Fruit fly (Drosophila melanogaster) whole organism, pupa: Measurements from ENCODE around the gene Nin.

Experiments used
- CG10348 ChIP-seq: fragments of 200-800 bp; sonication (Bioruptor generic); IDR thresholded peaks from 2 replicates; pipeline ENCODE4 v1.3.6; 2022; ENCODE audit warnings: missing biosample characterization, missing genetic modification characterization
- CG12605 ChIP-seq: fragments of 200-800 bp; sonication (Bioruptor generic); IDR thresholded peaks from 2 replicates; pipeline ENCODE4 v1.3.6; 2022; ENCODE audit warnings: missing biosample characterization, missing genetic modification characterization
- CG13204 ChIP-seq: fragments of 200-800 bp; sonication (Bioruptor generic); optimal IDR thresholded peaks from 2 replicates; lab custom pipeline; 2018; ENCODE audit warnings: missing biosample characterization, mild to moderate bottlenecking, missing genetic modification characterization, moderate library complexity
- CG14655 ChIP-seq: fragments of 200-800 bp; sonication (Bioruptor generic); optimal IDR thresholded peaks from 3 replicates; lab custom pipeline; 2017; ENCODE audit warnings: mild to moderate bottlenecking, missing biosample characterization, missing genetic modification reagents, missing genetic modification characterization
- CG15710 ChIP-seq: fragments of 200-800 bp; sonication (Bioruptor generic); optimal IDR thresholded peaks from 2 replicates; lab custom pipeline; 2018; ENCODE audit warnings: missing biosample characterization, mild to moderate bottlenecking, missing genetic modification characterization, moderate library complexity
- CG17806 ChIP-seq: fragments of 200-800 bp; sonication (Bioruptor generic); optimal IDR thresholded peaks from 2 replicates; lab custom pipeline; 2018; ENCODE audit warnings: missing biosample characterization, mild to moderate bottlenecking, missing genetic modification characterization, moderate library complexity
- CG32121 ChIP-seq: fragments of 200-800 bp; sonication (Bioruptor generic); IDR thresholded peaks from 2 replicates; pipeline ENCODE4 v1.3.6; 2022; ENCODE audit warnings: missing biosample characterization, missing genetic modification characterization
- CG34367 ChIP-seq: fragments of 200-800 bp; sonication (Bioruptor generic); optimal IDR thresholded peaks from 2 replicates; lab custom pipeline; 2018; ENCODE audit warnings: missing biosample characterization, mild to moderate bottlenecking, missing genetic modification characterization
- CG4496 ChIP-seq: fragments of 200-800 bp; sonication (Bioruptor generic); IDR thresholded peaks from 3 replicates; pipeline ENCODE4 v1.3.6; 2022; ENCODE audit warnings: missing biosample characterization, missing genetic modification characterization
- CG8159 ChIP-seq: fragments of 200-800 bp; sonication (Bioruptor generic); optimal IDR thresholded peaks from 3 replicates; lab custom pipeline; 2018; ENCODE audit warnings: missing biosample characterization, mild to moderate bottlenecking, missing genetic modification characterization, moderate library complexity
- CG8301 ChIP-seq: fragments of 200-800 bp; sonication (Bioruptor generic); optimal IDR thresholded peaks from 2 replicates; lab custom pipeline; 2018; ENCODE audit warnings: missing biosample characterization, mild to moderate bottlenecking, missing genetic modification characterization
- CG9948 ChIP-seq: fragments of 200-800 bp; sonication (Bioruptor generic); optimal IDR thresholded peaks from 2 replicates; lab custom pipeline; 2018; ENCODE audit warnings: missing biosample characterization, mild to moderate bottlenecking, missing genetic modification characterization, moderate library complexity
- D1 ChIP-seq: fragments of 200-800 bp; sonication (Bioruptor generic); optimal IDR thresholded peaks from 2 replicates; lab custom pipeline; 2018; ENCODE audit warnings: missing biosample characterization, mild to moderate bottlenecking, missing genetic modification characterization, moderate library complexity
- EcR ChIP-seq: fragments of 200-800 bp; sonication (Bioruptor generic); optimal IDR thresholded peaks from 3 replicates; lab custom pipeline; 2019; ENCODE audit warnings: missing biosample characterization, missing genetic modification characterization, mild to moderate bottlenecking, moderate library complexity, missing genetic modification reagents
- Ets98B ChIP-seq: fragments of 200-800 bp; sonication (Bioruptor generic); IDR thresholded peaks from 2 replicates; pipeline ENCODE4 v1.3.6; 2022; ENCODE audit warnings: missing biosample characterization, missing genetic modification characterization
- Pif1A ChIP-seq: fragments of 200-800 bp; sonication (Bioruptor generic); optimal IDR thresholded peaks from 3 replicates; lab custom pipeline; 2016; ENCODE audit warnings: missing biosample characterization, missing genetic modification characterization
- Pif1B ChIP-seq: fragments of 200-800 bp; sonication (Bioruptor generic); optimal IDR thresholded peaks from 3 replicates; lab custom pipeline; 2016; ENCODE audit warnings: missing biosample characterization, missing genetic modification characterization
- Snoo ChIP-seq: fragments of 200-800 bp; sonication (Bioruptor generic); optimal IDR thresholded peaks from 3 replicates; lab custom pipeline; 2017; ENCODE audit warnings: missing biosample characterization, mild to moderate bottlenecking, missing genetic modification characterization, inconsistent platforms
- fd96Ca ChIP-seq: fragments of 200-800 bp; sonication (Bioruptor generic); IDR thresholded peaks from 3 replicates; pipeline ENCODE4 v1.3.6; 2022; ENCODE audit warnings: missing biosample characterization, missing genetic modification characterization
- gl ChIP-seq: fragments of 200-800 bp; sonication (Bioruptor generic); optimal IDR thresholded peaks from 2 replicates; lab custom pipeline; 2018; ENCODE audit warnings: missing biosample characterization, mild to moderate bottlenecking, missing genetic modification characterization
- rn ChIP-seq: fragments of 200-800 bp; sonication (Bioruptor generic); IDR thresholded peaks from 2 replicates; pipeline ENCODE4 v1.3.6; 2022; ENCODE audit warnings: missing biosample characterization, missing genetic modification characterization

The Nin gene

DNA sequence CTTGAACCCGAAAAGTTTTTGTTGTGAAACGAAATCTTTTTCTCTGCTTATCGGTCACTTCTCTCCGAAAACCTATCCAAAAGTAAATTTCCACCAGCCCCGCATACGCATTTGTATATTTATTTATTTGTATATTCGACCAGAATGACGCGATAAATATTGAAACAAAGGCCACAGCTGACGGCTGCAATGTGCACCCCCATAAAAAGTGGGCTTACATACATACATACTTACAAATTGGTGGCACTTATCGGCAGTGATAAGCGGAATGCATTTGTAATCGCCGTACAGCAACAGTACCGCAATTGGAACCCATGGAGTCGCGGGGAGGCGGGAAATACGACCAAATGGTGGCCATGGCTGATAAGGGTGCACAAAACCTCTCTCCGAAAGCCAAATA lies 12.8 kb upstream of the Nin start:
- peak; percentile 79 for TF ChIP-seq EcR (GFP tag; lab: Kevin White, UChicago)
- no peak for TF ChIP-seq gl (tag; lab: Kevin White, UChicago)
- TF ChIP-seq, all 21 proteins: peak for 1

DNA sequence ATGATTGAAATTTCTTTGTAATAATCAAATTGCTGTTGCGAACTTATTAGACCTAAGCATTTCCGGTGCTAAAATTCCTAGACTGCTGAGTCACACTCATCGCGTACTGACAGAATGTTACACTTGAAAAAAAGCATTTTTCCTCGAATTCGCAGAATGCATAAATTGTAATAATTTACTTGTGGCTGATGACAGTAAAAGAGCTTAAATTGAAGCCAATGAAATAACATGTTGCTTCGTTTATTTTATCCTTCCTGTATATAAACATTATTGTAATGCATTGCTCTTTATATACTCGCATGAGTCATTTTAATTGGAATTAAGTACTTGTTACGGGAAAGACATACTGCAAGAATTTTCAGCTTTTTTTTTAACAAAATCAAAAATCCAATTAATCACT lies 12.2 kb upstream of the Nin start:
- TF ChIP-seq CG8159 (peak; percentile 44), CG12605 (no peak), CG10348 (no peak), CG15710 (tag; lab: Kevin White, UChicago) (no peak), CG34367 (tag; lab: Kevin White, UChicago) (peak; percentile 9), gl (tag; lab: Kevin White, UChicago) (no peak), Snoo (tag; lab: Kevin White, UChicago) (no peak), CG17806 (tag; lab: Kevin White, UChicago) (peak; percentile 50), CG9948 (peak; percentile 25), D1 (tag; lab: Kevin White, UChicago) (no peak)
- TF ChIP-seq, all 21 proteins: peak for 4

DNA sequence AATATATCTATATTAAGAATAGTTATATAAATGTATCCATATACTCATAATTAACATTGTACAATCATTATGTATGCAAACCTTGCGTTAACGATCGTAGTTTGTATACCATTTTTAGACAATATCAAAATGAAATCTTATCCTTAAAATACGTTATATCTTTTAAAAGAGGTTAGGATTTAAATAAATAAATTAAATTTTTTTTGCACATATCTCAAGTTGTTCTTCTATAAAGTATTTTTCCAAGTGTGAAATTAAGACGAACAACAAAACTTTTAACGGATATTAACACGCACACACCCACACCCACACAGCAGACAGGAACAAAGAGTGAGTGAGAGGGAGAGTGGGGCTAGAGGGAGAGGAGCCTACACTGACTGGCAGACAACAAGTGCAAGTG lies 11.6 kb upstream of the Nin start:
- TF ChIP-seq Pif1B (peak; percentile 48), Ets98B (GFP tag; lab: Robert Waterston, UW) (no peak), Snoo (tag; lab: Kevin White, UChicago) (peak; percentile 33), CG17806 (tag; lab: Kevin White, UChicago) (peak; percentile 81), CG12605 (peak; percentile 52; the same call in 1 of the 2 replicates), CG8301 (tag; lab: Kevin White, UChicago) (peak; percentile 47), EcR (GFP tag; lab: Kevin White, UChicago) (peak; percentile 89), D1 (tag; lab: Kevin White, UChicago) (peak; percentile 39), CG4496 (GFP tag; lab: Robert Waterston, UW) (no peak), CG32121 (GFP tag; lab: Robert Waterston, UW) (no peak), CG10348 (no peak), CG15710 (tag; lab: Kevin White, UChicago) (peak; percentile 89), gl (tag; lab: Kevin White, UChicago) (peak; percentile 49), CG14655 (GFP tag; lab: Kevin White, UChicago) (peak; percentile 47), CG9948 (peak; percentile 76), Pif1A (GFP tag; lab: Kevin White, UChicago) (peak; percentile 24), rn (GFP tag; lab: Robert Waterston, UW) (no peak), CG13204 (GFP tag; lab: Kevin White, UChicago) (peak; percentile 18), CG34367 (tag; lab: Kevin White, UChicago) (peak; percentile 76), fd96Ca (GFP tag; lab: Robert Waterston, UW) (no peak), CG8159 (peak; percentile 88)

DNA sequence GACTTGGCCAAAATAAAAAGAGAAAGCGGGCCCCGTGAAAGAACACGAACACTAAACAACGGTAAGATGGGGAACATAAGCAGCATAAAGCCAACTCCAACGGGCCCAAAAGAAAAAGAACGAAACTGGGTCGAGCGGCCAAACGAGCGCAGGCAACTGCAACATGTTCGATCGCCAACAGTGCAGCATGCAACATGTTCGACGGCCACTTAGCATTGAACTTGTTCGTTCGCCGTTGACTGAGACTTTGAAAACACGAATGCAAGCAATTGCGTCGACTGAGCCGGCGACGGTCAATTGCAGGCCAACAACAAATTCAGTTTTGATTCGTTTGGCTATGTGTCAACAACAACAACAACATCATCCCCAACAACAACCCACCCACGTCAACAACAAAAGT lies 10.4 kb upstream of the Nin start, which contains the start of gene vri:
vri (plus strand) TSS at position 224 of the 400 bp plus-strand sequence.
- TF ChIP-seq Snoo (tag; lab: Kevin White, UChicago): no peak
- TF ChIP-seq D1 (tag; lab: Kevin White, UChicago): no peak
- no peak for TF ChIP-seq CG12605
- TF ChIP-seq CG15710 (tag; lab: Kevin White, UChicago): no peak
- TF ChIP-seq CG9948: no peak
- no peak for TF ChIP-seq CG8159
- TF ChIP-seq gl (tag; lab: Kevin White, UChicago): no peak
- no peak for TF ChIP-seq CG8301 (tag; lab: Kevin White, UChicago)

DNA sequence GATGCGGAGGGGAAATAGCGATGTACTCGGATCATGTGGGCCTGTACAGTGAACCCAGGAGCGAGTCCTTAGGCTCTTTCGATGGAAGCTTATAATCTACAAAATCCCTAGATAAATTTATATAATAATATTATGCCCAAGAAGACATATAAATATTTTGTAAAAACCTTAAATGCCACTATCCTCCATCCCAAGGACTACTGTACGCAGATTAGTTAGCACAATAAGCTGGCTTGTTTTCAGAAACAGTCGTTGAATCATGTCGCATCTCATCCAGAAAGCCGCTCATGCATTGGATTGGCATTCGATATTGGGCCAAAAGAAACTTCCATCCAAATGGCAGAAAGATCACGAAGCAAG lies 9.9 kb upstream of the Nin start:
- no peak for TF ChIP-seq CG32121 (GFP tag; lab: Robert Waterston, UW)
- TF ChIP-seq Pif1B: peak; percentile 44
- TF ChIP-seq CG8159: peak; percentile 79
- TF ChIP-seq CG4496 (GFP tag; lab: Robert Waterston, UW): peak; percentile 70; the same call in 2 of the 3 replicates
- peak; percentile 55 for TF ChIP-seq CG13204 (GFP tag; lab: Kevin White, UChicago)
- TF ChIP-seq CG15710 (tag; lab: Kevin White, UChicago): peak; percentile 96
- peak; percentile 88 for TF ChIP-seq CG9948
- peak; percentile 78 for TF ChIP-seq CG17806 (tag; lab: Kevin White, UChicago)
- TF ChIP-seq CG14655 (GFP tag; lab: Kevin White, UChicago): no peak
- TF ChIP-seq fd96Ca (GFP tag; lab: Robert Waterston, UW): no peak
- TF ChIP-seq rn (GFP tag; lab: Robert Waterston, UW): no peak
- no peak for TF ChIP-seq Ets98B (GFP tag; lab: Robert Waterston, UW)
- TF ChIP-seq CG8301 (tag; lab: Kevin White, UChicago): no peak
- no peak for TF ChIP-seq CG10348
- TF ChIP-seq gl (tag; lab: Kevin White, UChicago): peak; percentile 16
- no peak for TF ChIP-seq D1 (tag; lab: Kevin White, UChicago)
- TF ChIP-seq CG12605: peak; percentile 53; the same call in 1 of the 2 replicates
- no peak for TF ChIP-seq Snoo (tag; lab: Kevin White, UChicago)
- TF ChIP-seq Pif1A (GFP tag; lab: Kevin White, UChicago): peak; percentile 58
- TF ChIP-seq EcR (GFP tag; lab: Kevin White, UChicago): no peak
- TF ChIP-seq CG34367 (tag; lab: Kevin White, UChicago): peak; percentile 86
- TF ChIP-seq, all 21 proteins: peak for 11

DNA sequence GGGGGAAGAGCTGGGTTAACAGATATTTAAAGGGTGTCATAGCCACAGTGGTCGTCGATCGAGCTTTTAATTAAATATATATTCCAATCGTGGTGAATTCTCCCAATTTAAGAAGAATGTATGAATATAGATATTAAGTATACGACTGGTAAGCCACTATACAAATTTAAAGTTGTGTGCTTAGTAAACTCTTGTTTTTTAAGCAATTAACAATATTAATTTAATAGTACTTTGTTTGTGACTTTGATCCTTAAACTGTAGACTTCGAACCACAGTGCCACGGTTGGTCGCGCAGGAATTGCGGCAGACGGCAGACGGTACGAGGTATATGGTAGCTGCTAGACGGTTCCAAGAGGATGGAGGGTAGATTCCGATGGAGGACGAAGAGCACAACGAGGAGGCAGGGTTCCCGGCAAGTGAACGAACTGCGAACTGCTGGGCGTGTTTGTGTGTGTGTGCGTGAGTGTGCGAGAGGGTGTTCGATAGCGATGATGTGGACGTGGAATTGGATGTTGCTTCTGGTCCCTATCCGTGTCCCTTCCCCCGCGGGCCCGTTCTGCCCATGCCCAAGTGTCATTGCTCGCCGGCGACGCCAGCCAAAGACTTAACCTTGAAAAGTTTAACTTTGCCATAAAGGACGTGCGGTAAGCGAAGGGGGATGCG lies 9.4 kb upstream of the Nin start:
- TF ChIP-seq rn (GFP tag; lab: Robert Waterston, UW) (no peak), CG32121 (GFP tag; lab: Robert Waterston, UW) (no peak), CG13204 (GFP tag; lab: Kevin White, UChicago) (peak; percentile 91), CG12605 (peak; percentile 76), CG34367 (tag; lab: Kevin White, UChicago) (peak; percentile 95), CG9948 (peak; percentile 96), CG10348 (no peak), D1 (tag; lab: Kevin White, UChicago) (peak; percentile 94), Pif1B (peak; percentile 75), Snoo (tag; lab: Kevin White, UChicago) (peak; percentile 88), CG8159 (peak; percentile 97), gl (tag; lab: Kevin White, UChicago) (peak; percentile 88), CG17806 (tag; lab: Kevin White, UChicago) (peak; percentile 95), CG4496 (GFP tag; lab: Robert Waterston, UW) (peak; percentile 73), CG15710 (tag; lab: Kevin White, UChicago) (peak; percentile 98), CG8301 (tag; lab: Kevin White, UChicago) (peak; percentile 74), fd96Ca (GFP tag; lab: Robert Waterston, UW) (no peak; the same call in 2 of the 3 replicates), CG14655 (GFP tag; lab: Kevin White, UChicago) (peak; percentile 83), EcR (GFP tag; lab: Kevin White, UChicago) (peak; percentile 100), Ets98B (GFP tag; lab: Robert Waterston, UW) (no peak), Pif1A (GFP tag; lab: Kevin White, UChicago) (peak; percentile 86)
